Fruit fly (Drosophila melanogaster) whole organism, embryonic: ENCODE measurements around the gene D12.
A peak's percentile ranks its signal among the peaks of the same experiment; 100 is the strongest.

Experiments
- Abd-B ChIP-seq: fragments of 200-800 bp; sonication (Bioruptor generic); optimal IDR thresholded peaks from 2 replicates; lab custom pipeline; 2018; ENCODE audit warnings: missing biosample characterization, mild to moderate bottlenecking, missing genetic modification characterization, moderate library complexity
- B-H1 ChIP-seq: fragments of 200-800 bp; sonication (Bioruptor generic); IDR thresholded peaks from 3 replicates; pipeline ENCODE4 v1.3.6; 2022; ENCODE audit warnings: missing biosample characterization, missing genetic modification characterization
- BEAF-32 ChIP-seq: fragments of 200-800 bp; sonication (Bioruptor generic); optimal IDR thresholded peaks from 3 replicates; lab custom pipeline; 2017; ENCODE audit warnings: missing biosample characterization, missing genetic modification characterization, mild to moderate bottlenecking, moderate library complexity, missing genetic modification reagents
- Bgb ChIP-seq: fragments of 200-800 bp; sonication (Bioruptor generic); IDR thresholded peaks from 2 replicates; pipeline ENCODE4 v1.3.6; 2022; ENCODE audit warnings: missing biosample characterization, missing genetic modification characterization; ENCODE audit not compliant: partially characterized antibody
- Blimp-1 ChIP-seq: fragments of 200-800 bp; sonication (Bioruptor generic); optimal IDR thresholded peaks from 3 replicates; lab custom pipeline; 2018; ENCODE audit warnings: missing biosample characterization, missing genetic modification characterization, mild to moderate bottlenecking, moderate library complexity, missing genetic modification reagents
- Bteb2 ChIP-seq: fragments of 200-800 bp; sonication (Bioruptor generic); optimal IDR thresholded peaks from 2 replicates; lab custom pipeline; 2016; ENCODE audit warnings: missing biosample characterization, missing genetic modification characterization
- CG10274 ChIP-seq: fragments of 200-800 bp; sonication (Bioruptor generic); optimal IDR thresholded peaks from 3 replicates; lab custom pipeline; 2017; ENCODE audit warnings: missing biosample characterization, mild to moderate bottlenecking, missing genetic modification characterization
- CG10431 ChIP-seq: fragments of 200-800 bp; sonication (Bioruptor generic); optimal IDR thresholded peaks from 3 replicates; lab custom pipeline; 2018; ENCODE audit warnings: missing biosample characterization, mild to moderate bottlenecking, missing genetic modification characterization
- CG10654 ChIP-seq: fragments of 200-800 bp; sonication (Bioruptor generic); optimal IDR thresholded peaks from 2 replicates; lab custom pipeline; 2016; ENCODE audit warnings: missing biosample characterization, missing genetic modification characterization
- CG11560 ChIP-seq: fragments of 200-800 bp; sonication (Bioruptor generic); IDR thresholded peaks from 3 replicates; pipeline ENCODE4 v1.3.6; 2022; ENCODE audit warnings: missing biosample characterization, missing genetic modification characterization
- CG12104 ChIP-seq: fragments of 200-800 bp; sonication (Bioruptor generic); optimal IDR thresholded peaks from 3 replicates; lab custom pipeline; 2016; ENCODE audit warnings: missing biosample characterization, missing genetic modification characterization
- CG15269 ChIP-seq: fragments of 200-800 bp; sonication (Bioruptor generic); optimal IDR thresholded peaks from 2 replicates; lab custom pipeline; 2018; ENCODE audit warnings: missing biosample characterization, mild to moderate bottlenecking, missing genetic modification characterization, moderate library complexity
- CG15514 ChIP-seq: fragments of 200-800 bp; sonication (Bioruptor generic); optimal IDR thresholded peaks from 3 replicates; lab custom pipeline; 2017; ENCODE audit warnings: missing biosample characterization, missing genetic modification characterization, mild to moderate bottlenecking, moderate library complexity, missing genetic modification reagents
- CG1832 ChIP-seq: fragments of 200-800 bp; sonication (Bioruptor generic); optimal IDR thresholded peaks from 2 replicates; lab custom pipeline; 2017; ENCODE audit warnings: missing biosample characterization, mild to moderate bottlenecking, missing genetic modification characterization, inconsistent platforms
- CG18599 ChIP-seq: fragments of 200-800 bp; sonication (Bioruptor generic); optimal IDR thresholded peaks from 3 replicates; lab custom pipeline; 2017; ENCODE audit warnings: missing biosample characterization, missing genetic modification characterization, mild to moderate bottlenecking, moderate library complexity, missing genetic modification reagents
- CG3847 ChIP-seq: fragments of 200-800 bp; sonication (Bioruptor generic); IDR thresholded peaks from 2 replicates; pipeline ENCODE4 v1.3.6; 2022; ENCODE audit warnings: missing biosample characterization, missing genetic modification characterization
- CG4360 ChIP-seq: fragments of 200-800 bp; sonication (Bioruptor generic); IDR thresholded peaks from 2 replicates; pipeline ENCODE4 v1.3.6; 2022; ENCODE audit warnings: missing biosample characterization, missing genetic modification characterization
- CG7357 ChIP-seq: fragments of 200-800 bp; sonication (Bioruptor generic); IDR thresholded peaks from 3 replicates; pipeline ENCODE4 v1.3.6; 2022; ENCODE audit warnings: missing biosample characterization, missing genetic modification characterization
- CG7928 ChIP-seq: fragments of 200-800 bp; sonication (Bioruptor generic); optimal IDR thresholded peaks from 2 replicates; lab custom pipeline; 2017; ENCODE audit warnings: missing biosample characterization, mild to moderate bottlenecking, missing genetic modification characterization
- CG7963 ChIP-seq: fragments of 200-800 bp; sonication (Bioruptor generic); IDR thresholded peaks from 3 replicates; pipeline ENCODE4 v1.3.6; 2022; ENCODE audit warnings: missing biosample characterization, missing genetic modification characterization; ENCODE audit not compliant: partially characterized antibody
- CG7987 ChIP-seq: fragments of 200-800 bp; sonication (Bioruptor generic); optimal IDR thresholded peaks from 2 replicates; lab custom pipeline; 2018; ENCODE audit warnings: missing biosample characterization, mild to moderate bottlenecking, missing genetic modification characterization, moderate library complexity
- CG8359 ChIP-seq: fragments of 200-800 bp; sonication (Bioruptor generic); optimal IDR thresholded peaks from 2 replicates; lab custom pipeline; 2017; ENCODE audit warnings: missing biosample characterization, mild to moderate bottlenecking, missing genetic modification characterization, borderline replicate concordance
- CG8388 ChIP-seq: fragments of 200-800 bp; sonication (Bioruptor generic); optimal IDR thresholded peaks from 2 replicates; lab custom pipeline; 2019; ENCODE audit warnings: missing biosample characterization, mild to moderate bottlenecking, missing genetic modification characterization, moderate library complexity
- CG8924 ChIP-seq: fragments of 200-800 bp; optimal IDR thresholded peaks from 3 replicates; lab custom pipeline; 2019; ENCODE audit warnings: missing biosample characterization, mild to moderate bottlenecking, missing genetic modification characterization, moderate library complexity
- CG9609 ChIP-seq: fragments of 200-800 bp; sonication (Bioruptor generic); optimal IDR thresholded peaks from 3 replicates; lab custom pipeline; 2016; ENCODE audit warnings: missing biosample characterization, missing genetic modification characterization
- CG9727 ChIP-seq: fragments of 200-800 bp; sonication (Bioruptor generic); optimal IDR thresholded peaks from 3 replicates; lab custom pipeline; 2017; ENCODE audit warnings: missing biosample characterization, mild to moderate bottlenecking, missing genetic modification characterization
- Chrac-16 ChIP-seq: fragments of 200-800 bp; sonication (Bioruptor generic); optimal IDR thresholded peaks from 3 replicates; lab custom pipeline; 2016; ENCODE audit warnings: missing biosample characterization, missing genetic modification characterization
- Deaf1 ChIP-seq: fragments of 200-800 bp; optimal IDR thresholded peaks from 3 replicates; lab custom pipeline; 2019; ENCODE audit warnings: missing biosample characterization, mild to moderate bottlenecking, missing genetic modification characterization, moderate library complexity
- Dip2 ChIP-seq: fragments of 200-800 bp; sonication (Bioruptor generic); IDR thresholded peaks from 2 replicates; pipeline ENCODE4 v1.3.6; 2022; ENCODE audit warnings: missing biosample characterization, missing genetic modification characterization
- Dll ChIP-seq: fragments of 200-800 bp; sonication (Bioruptor generic); IDR thresholded peaks from 4 replicates; pipeline ENCODE4 v1.3.6; 2022; ENCODE audit warnings: missing biosample characterization, missing genetic modification characterization; ENCODE audit not compliant: partially characterized antibody
- ERR ChIP-seq: fragments of 200-800 bp; sonication (Bioruptor generic); optimal IDR thresholded peaks from 2 replicates; lab custom pipeline; 2016; ENCODE audit warnings: missing biosample characterization, missing genetic modification characterization
- Myb ChIP-seq: fragments of 200-800 bp; sonication (Bioruptor generic); optimal IDR thresholded peaks from 2 replicates; lab custom pipeline; 2016; ENCODE audit warnings: missing biosample characterization, missing genetic modification characterization
- Nf-YA ChIP-seq: fragments of 200-800 bp; sonication (Bioruptor generic); IDR thresholded peaks from 2 replicates; pipeline ENCODE4 v1.3.6; 2022; ENCODE audit warnings: missing biosample characterization, missing genetic modification characterization
- Sry-β ChIP-seq: fragments of 200-800 bp; sonication (Bioruptor generic); optimal IDR thresholded peaks from 2 replicates; lab custom pipeline; 2018; ENCODE audit warnings: missing biosample characterization, mild to moderate bottlenecking, missing genetic modification characterization, moderate library complexity
- Sry-δ ChIP-seq: fragments of 200-800 bp; sonication (Bioruptor generic); optimal IDR thresholded peaks from 2 replicates; lab custom pipeline; 2016; ENCODE audit warnings: missing biosample characterization, missing genetic modification characterization
- bab2 ChIP-seq: fragments of 200-800 bp; sonication (Bioruptor generic); optimal IDR thresholded peaks from 2 replicates; lab custom pipeline; 2016; ENCODE audit warnings: missing biosample characterization, missing genetic modification characterization
- bsh ChIP-seq, 2 experiments: fragments of 200-800 bp; sonication (Bioruptor generic); optimal IDR thresholded peaks; 2 replicates each; lab custom pipeline; 2017 to 2018; ENCODE audit warnings: mild to moderate bottlenecking in 2 of 2, missing biosample characterization in 2 of 2, missing genetic modification characterization in 2 of 2, moderate library complexity in 1 of 2
- btn ChIP-seq: fragments of 200-800 bp; sonication (Bioruptor generic); optimal IDR thresholded peaks from 2 replicates; lab custom pipeline; 2016; ENCODE audit warnings: missing biosample characterization, missing genetic modification characterization
- dmrt11E ChIP-seq: fragments of 200-800 bp; sonication (Bioruptor generic); optimal IDR thresholded peaks from 3 replicates; lab custom pipeline; 2018; ENCODE audit warnings: missing biosample characterization, mild to moderate bottlenecking, missing genetic modification characterization, moderate library complexity
- ems ChIP-seq: fragments of 200-800 bp; sonication (Bioruptor generic); optimal IDR thresholded peaks from 3 replicates; lab custom pipeline; 2016; ENCODE audit warnings: missing biosample characterization, missing genetic modification characterization
- ind ChIP-seq: fragments of 200-800 bp; sonication (Bioruptor generic); optimal IDR thresholded peaks from 3 replicates; lab custom pipeline; 2016; ENCODE audit warnings: missing biosample characterization, missing genetic modification characterization
- klu ChIP-seq: fragments of 200-800 bp; sonication (Bioruptor generic); IDR thresholded peaks from 2 replicates; pipeline ENCODE4 v1.3.6; 2022; ENCODE audit warnings: missing biosample characterization, missing genetic modification characterization
- lola ChIP-seq, 3 experiments: fragments of >200 bp in 2 of 3; fragments of 200-800 bp in 1 of 3; sonication (Bioruptor generic) in 1 of 3; optimal IDR thresholded peaks; 2 replicates each; lab custom pipeline; 2017 to 2019; ENCODE audit warnings: missing biosample characterization in 3 of 3, missing genetic modification characterization in 3 of 3, mild to moderate bottlenecking in 1 of 3, moderate library complexity in 1 of 3
- luna ChIP-seq: fragments of 200-800 bp; sonication (Bioruptor generic); optimal IDR thresholded peaks from 2 replicates; lab custom pipeline; 2016; ENCODE audit warnings: missing biosample characterization, missing genetic modification characterization
- odd ChIP-seq: fragments of 200-800 bp; sonication (Bioruptor generic); optimal IDR thresholded peaks from 2 replicates; lab custom pipeline; 2017; ENCODE audit warnings: missing biosample characterization, mild to moderate bottlenecking, missing genetic modification characterization
- pzg ChIP-seq: fragments of 200-800 bp; sonication (Bioruptor generic); optimal IDR thresholded peaks from 3 replicates; lab custom pipeline; 2018; ENCODE audit warnings: missing biosample characterization, mild to moderate bottlenecking, missing genetic modification characterization, moderate library complexity
- sim ChIP-seq: fragments of 200-800 bp; sonication (Bioruptor generic); IDR thresholded peaks from 2 replicates; pipeline ENCODE4 v1.3.6; 2022; ENCODE audit warnings: missing biosample characterization, missing genetic modification characterization
- slp2 ChIP-seq: fragments of 200-800 bp; sonication (Bioruptor generic); optimal IDR thresholded peaks from 2 replicates; lab custom pipeline; 2016; ENCODE audit warnings: missing biosample characterization, missing genetic modification characterization
- twi ChIP-seq: fragments of 200-800 bp; optimal IDR thresholded peaks from 2 replicates; lab custom pipeline; 2019; ENCODE audit warnings: missing biosample characterization, mild to moderate bottlenecking, missing genetic modification characterization, moderate library complexity
- wek ChIP-seq: fragments of 200-800 bp; sonication (Bioruptor generic); optimal IDR thresholded peaks from 3 replicates; lab custom pipeline; 2018; ENCODE audit warnings: missing biosample characterization, mild to moderate bottlenecking, missing genetic modification characterization, moderate library complexity

The D12 gene

DNA sequence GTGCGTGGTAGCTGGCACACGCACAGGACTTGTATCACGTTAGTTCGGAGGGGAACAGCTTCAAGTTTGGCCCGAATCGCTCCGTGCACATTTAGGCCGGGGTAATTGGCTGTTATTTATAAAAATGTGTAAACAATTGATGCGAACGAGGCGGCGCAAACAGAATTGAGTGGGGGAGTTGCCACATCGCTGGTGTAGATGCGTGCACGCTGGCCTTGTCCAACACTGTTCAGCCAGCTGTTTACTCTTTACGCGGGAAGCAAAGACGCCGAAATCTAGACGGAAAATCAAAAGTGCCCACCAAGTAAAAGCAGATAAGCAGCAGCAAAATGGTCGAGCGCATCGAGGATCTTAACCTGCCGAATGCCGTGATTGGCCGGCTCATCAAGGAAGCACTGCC lies at the start of gene D12, which contains the start of gene Chrac-14 (continued):
- TF ChIP-seq twi (tag; lab: Kevin White, UChicago) (no peak), klu (GFP tag; lab: Robert Waterston, UW) (no peak), Chrac-16 (GFP tag; lab: Kevin White, UChicago) (no peak), CG11560 (tag; lab: Robert Waterston, UW) (no peak), bsh (GFP tag; optimal IDR thresholded peaks at IDR 0.05; lab: Kevin White, UChicago) (no peak), btn (GFP tag; lab: Kevin White, UChicago) (no peak), CG8359 (GFP tag; lab: Kevin White, UChicago) (no peak), lola (GFP tag; optimal IDR thresholded peaks at IDR 0.05; lab: Kevin White, UChicago) (no peak), CG7357 (GFP tag; lab: Robert Waterston, UW) (no peak), sim (no peak), B-H1 (no peak; the same call in 2 of the 3 replicates), Dll (GFP tag; lab: Robert Waterston, UW) (0 out of 4 replicates have a peak, but pooled peaks have one; percentile 26), wek (GFP tag; lab: Kevin White, UChicago) (no peak), CG12104 (GFP tag; lab: Kevin White, UChicago) (no peak), CG9609 (GFP tag; lab: Kevin White, UChicago) (no peak), slp2 (GFP tag; lab: Kevin White, UChicago) (no peak), CG10431 (GFP tag; lab: Kevin White, UChicago) (no peak), CG3847 (GFP tag; lab: Robert Waterston, UW) (peak; percentile 65), pzg (GFP tag; lab: Kevin White, UChicago) (peak; percentile 60), CG4360 (GFP tag; lab: Robert Waterston, UW) (no peak), CG10654 (GFP tag; lab: Kevin White, UChicago) (no peak), CG8388 (GFP tag; lab: Kevin White, UChicago) (no peak), Blimp-1 (GFP tag; lab: Kevin White, UChicago) (no peak), CG7987 (GFP tag; lab: Kevin White, UChicago) (no peak), CG7928 (GFP tag; lab: Kevin White, UChicago) (no peak), Bgb (GFP tag; lab: Robert Waterston, UW) (peak; percentile 9; the same call in 1 of the 2 replicates), Sry-β (GFP tag; lab: Kevin White, UChicago) (no peak), ERR (GFP tag; lab: Kevin White, UChicago) (no peak), luna (peak; percentile 11), Bteb2 (GFP tag; lab: Kevin White, UChicago) (no peak), Deaf1 (tag; lab: Kevin White, UChicago) (no peak), BEAF-32 (GFP tag; lab: Kevin White, UChicago) (peak; percentile 26), ind (peak; percentile 25), odd (GFP tag; lab: Kevin White, UChicago) (no peak), dmrt11E (tag; lab: Kevin White, UChicago) (no peak), CG15514 (GFP tag; lab: Kevin White, UChicago) (peak; percentile 42), Nf-YA (GFP tag; lab: Robert Waterston, UW) (no peak), CG9727 (GFP tag; lab: Kevin White, UChicago) (no peak), Myb (GFP tag; lab: Kevin White, UChicago) (peak; percentile 54), Abd-B (GFP tag; lab: Kevin White, UChicago) (no peak), CG7963 (GFP tag; lab: Robert Waterston, UW) (no peak), CG8924 (tag; lab: Kevin White, UChicago) (no peak), CG10274 (GFP tag; lab: Kevin White, UChicago) (no peak), bab2 (GFP tag; lab: Kevin White, UChicago) (no peak), Sry-δ (peak; percentile 22), Dip2 (no peak), CG15269 (tag; lab: Kevin White, UChicago) (no peak), CG1832 (GFP tag; lab: Kevin White, UChicago) (no peak), ems (no peak), CG18599 (GFP tag; lab: Kevin White, UChicago) (no peak)
